Worm (Caenorhabditis elegans) whole organism, late embryonic: ENCODE measurements around the gene C26D10.4.

Experiments
- C38D4.7 ChIP-seq: fragments of 200-800 bp; sonication (Bioruptor generic); optimal IDR thresholded peaks from 2 replicates; lab custom pipeline; 2018; ENCODE audit warnings: mild to moderate bottlenecking, missing genetic modification characterization, moderate library complexity, missing compliant biosample characterization
- F13H6.1 ChIP-seq: sonication (generic microtip); optimal IDR thresholded peaks from 2 replicates; lab custom pipeline; 2016; ENCODE audit warnings: missing genetic modification characterization, missing compliant biosample characterization
- ahr-1 ChIP-seq: sonication (generic microtip); optimal IDR thresholded peaks from 2 replicates; lab custom pipeline; 2016; ENCODE audit warnings: missing genetic modification characterization, missing compliant biosample characterization
- ceh-34 ChIP-seq: sonication (generic microtip); optimal IDR thresholded peaks from 2 replicates; lab custom pipeline; 2016; ENCODE audit warnings: mild to moderate bottlenecking, missing genetic modification characterization, missing compliant biosample characterization
- ceh-48 ChIP-seq: sonication (generic microtip); optimal IDR thresholded peaks from 2 replicates; lab custom pipeline; 2016; ENCODE audit warnings: missing genetic modification characterization, inconsistent platforms, missing compliant biosample characterization
- che-1 ChIP-seq: sonication (generic microtip); optimal IDR thresholded peaks from 2 replicates; lab custom pipeline; 2016; ENCODE audit warnings: mild to moderate bottlenecking, missing genetic modification characterization, missing compliant biosample characterization
- elt-2 ChIP-seq: sonication (generic microtip); optimal IDR thresholded peaks from 2 replicates; lab custom pipeline; 2016; ENCODE audit warnings: missing genetic modification reagents, missing genetic modification characterization, missing compliant biosample characterization
- fax-1 ChIP-seq: sonication (generic microtip); optimal IDR thresholded peaks from 2 replicates; lab custom pipeline; 2016; ENCODE audit warnings: missing genotype, missing genetic modification characterization, missing compliant biosample characterization
- fkh-6 ChIP-seq: sonication (generic microtip); optimal IDR thresholded peaks from 2 replicates; lab custom pipeline; 2016; ENCODE audit warnings: missing genetic modification characterization, missing compliant biosample characterization
- gmeb-2 ChIP-seq: sonication (generic microtip); optimal IDR thresholded peaks from 2 replicates; lab custom pipeline; 2016; ENCODE audit warnings: missing genetic modification characterization, inconsistent platforms, missing compliant biosample characterization
- nfya-1 ChIP-seq: sonication (generic microtip); optimal IDR thresholded peaks from 2 replicates; lab custom pipeline; 2017; ENCODE audit warnings: missing genetic modification characterization, mild to moderate bottlenecking, missing compliant biosample characterization, antibody characterized with exemption, moderate library complexity
- pax-1 ChIP-seq: fragments of 150-350 bp; optimal IDR thresholded peaks from 2 replicates; lab custom pipeline; 2014; ENCODE audit warnings: missing biosample characterization, missing genetic modification characterization
- pqm-1 ChIP-seq: sonication (generic microtip); optimal IDR thresholded peaks from 2 replicates; lab custom pipeline; 2016; ENCODE audit warnings: missing genetic modification characterization, missing compliant biosample characterization
- rnt-1 ChIP-seq: sonication (generic microtip); optimal IDR thresholded peaks from 2 replicates; lab custom pipeline; 2016; ENCODE audit warnings: missing genetic modification characterization, missing compliant biosample characterization
- ztf-16 ChIP-seq: sonication (generic microtip); optimal IDR thresholded peaks from 2 replicates; lab custom pipeline; 2017; ENCODE audit warnings: missing genetic modification characterization, missing compliant biosample characterization

The C26D10.4 gene

ce11 chrII:8377722-8378121, 48.2 kb downstream of the C26D10.4 start:
- no peak for TF ChIP-seq fax-1 (tag; lab: Kevin White, UChicago)
- no peak for TF ChIP-seq elt-2 (tag; lab: Kevin White, UChicago)

ce11 chrII:8380188-8380587, 50.6 kb downstream of the C26D10.4 start:
- TF ChIP-seq ahr-1 (tag; lab: Kevin White, UChicago) (no peak), nfya-1 (no peak), pax-1 (tag; lab: Kevin White, UChicago) (no peak), fkh-6 (tag; lab: Kevin White, UChicago) (no peak), che-1 (tag; lab: Kevin White, UChicago) (no peak), ztf-16 (no peak)

- TF ChIP-seq nfya-1, result no peak
- no peak for TF ChIP-seq rnt-1 (tag; lab: Kevin White, UChicago)
- no peak for TF ChIP-seq ceh-34 (tag; lab: Kevin White, UChicago)
- no peak for TF ChIP-seq gmeb-2 (tag; lab: Kevin White, UChicago)
- TF ChIP-seq F13H6.1, result no peak
These were observed 51.6 kb downstream of the C26D10.4 start, which contains the start of gene F49E12.12 for ce11 chrII:8381197-8381596. F49E12.12 (plus strand) TSS chrII:8381497.

- TF ChIP-seq C38D4.7 (GFP tag; lab: Kevin White, UChicago) (no peak), elt-2 (tag; lab: Kevin White, UChicago) (peak; percentile 91), ceh-48 (tag; lab: Kevin White, UChicago) (no peak), pqm-1 (peak; percentile 72)
These were observed 53.3 kb downstream of the C26D10.4 start for ce11 chrII:8382880-8383279.
